Worm (Caenorhabditis elegans) whole organism, young adult: ENCODE results near the gene fce-2.

ENCODE experiments used
- C17E4.6 ChIP-seq: fragments of 200-800 bp; sonication (Bioruptor generic); IDR thresholded peaks from 2 replicates; pipeline ENCODE4 v1.3.6; 2022; ENCODE audit warnings: missing genetic modification reagents, missing genetic modification characterization, missing compliant biosample characterization
- F10E7.11 ChIP-seq: sonication (generic microtip); optimal IDR thresholded peaks from 2 replicates; lab custom pipeline; 2017; ENCODE audit warnings: mild to moderate bottlenecking, missing genetic modification characterization, moderate library complexity, missing compliant biosample characterization
- F55B11.4 ChIP-seq: sonication (generic microtip); optimal IDR thresholded peaks from 2 replicates; lab custom pipeline; 2016; ENCODE audit warnings: missing compliant biosample characterization, missing genetic modification characterization, borderline replicate concordance; ENCODE audit not compliant: insufficient read depth
- F57C9.4 ChIP-seq: sonication (generic microtip); optimal IDR thresholded peaks from 2 replicates; lab custom pipeline; 2017; ENCODE audit warnings: mild to moderate bottlenecking, missing genetic modification characterization, missing compliant biosample characterization
- Y53F4B.3 ChIP-seq: fragments of 200-800 bp; sonication (Bioruptor generic); IDR thresholded peaks from 2 replicates; pipeline ENCODE4 v1.3.6; 2022; ENCODE audit warnings: missing genetic modification reagents, missing genetic modification characterization, missing compliant biosample characterization
- Y79H2A.3 ChIP-seq: fragments of 200-800 bp; sonication (Bioruptor generic); conservative IDR thresholded peaks from 2 replicates; pipeline ENCODE4 v1.3.6; 2022; ENCODE audit warnings: missing genetic modification reagents, missing genetic modification characterization, missing compliant biosample characterization
- akir-1 ChIP-seq: fragments of 200-800 bp; sonication (Bioruptor generic); optimal IDR thresholded peaks from 2 replicates; lab custom pipeline; 2018; ENCODE audit warnings: mild to moderate bottlenecking, missing genetic modification characterization, moderate library complexity, missing compliant biosample characterization
- attf-3 ChIP-seq: fragments of 200-800 bp; sonication (Bioruptor generic); conservative IDR thresholded peaks from 2 replicates; pipeline ENCODE4 v1.3.6; 2022; ENCODE audit warnings: missing genetic modification reagents, missing genetic modification characterization, missing compliant biosample characterization
- attf-6 ChIP-seq: fragments of 200-800 bp; sonication (Bioruptor generic); IDR thresholded peaks from 2 replicates; pipeline ENCODE4 v1.3.6; 2022; ENCODE audit warnings: missing genetic modification reagents, missing genetic modification characterization, missing compliant biosample characterization
- bed-1 ChIP-seq: fragments of 200-800 bp; sonication (Bioruptor generic); IDR thresholded peaks from 2 replicates; pipeline ENCODE4 v1.3.6; 2022; ENCODE audit warnings: missing genetic modification reagents, missing genetic modification characterization, missing compliant biosample characterization
- ccch-3 ChIP-seq: fragments of 200-800 bp; sonication (Bioruptor generic); optimal IDR thresholded peaks from 2 replicates; lab custom pipeline; 2018; ENCODE audit warnings: mild to moderate bottlenecking, missing genetic modification characterization, missing compliant biosample characterization
- cebp-1 ChIP-seq, 2 experiments: fragments of 200-800 bp in 1 of 2; sonication (Bioruptor generic) in 1 of 2; sonication (generic microtip) in 1 of 2; IDR thresholded peaks in 1 of 2; optimal IDR thresholded peaks in 1 of 2; 2 replicates each; pipeline versions ENCODE4 v1.3.6 to Lab custom; 2017 to 2022; ENCODE audit warnings: missing compliant biosample characterization in 2 of 2, missing genetic modification characterization in 2 of 2, mild to moderate bottlenecking in 1 of 2, missing genetic modification reagents in 1 of 2, moderate library complexity in 1 of 2
- ceh-27 ChIP-seq: fragments of 200-800 bp; sonication (Bioruptor generic); optimal IDR thresholded peaks from 2 replicates; lab custom pipeline; 2018; ENCODE audit warnings: mild to moderate bottlenecking, missing genetic modification characterization, moderate library complexity, missing compliant biosample characterization
- ceh-79 ChIP-seq: sonication (generic microtip); optimal IDR thresholded peaks from 2 replicates; lab custom pipeline; 2017; ENCODE audit warnings: mild to moderate bottlenecking, missing genetic modification characterization, missing compliant biosample characterization
- ceh-91 ChIP-seq: fragments of 200-800 bp; sonication (Bioruptor generic); IDR thresholded peaks from 2 replicates; pipeline ENCODE4 v1.3.6; 2022; ENCODE audit warnings: missing genetic modification reagents, missing genetic modification characterization, missing compliant biosample characterization
- dox-1 ChIP-seq: fragments of 200-800 bp; sonication (Bioruptor generic); IDR thresholded peaks from 2 replicates; pipeline ENCODE4 v1.3.6; 2022; ENCODE audit warnings: missing genetic modification reagents, missing genetic modification characterization, missing compliant biosample characterization
- dpff-1 ChIP-seq: sonication (generic microtip); optimal IDR thresholded peaks from 2 replicates; lab custom pipeline; 2017; ENCODE audit warnings: mild to moderate bottlenecking, missing genetic modification characterization, missing compliant biosample characterization
- egrh-3 ChIP-seq: fragments of 200-800 bp; sonication (Bioruptor generic); IDR thresholded peaks from 2 replicates; pipeline ENCODE4 v1.3.6; 2022; ENCODE audit warnings: missing genetic modification reagents, missing genetic modification characterization, missing compliant biosample characterization
- ets-4 ChIP-seq: fragments of 200-800 bp; sonication (Bioruptor generic); optimal IDR thresholded peaks from 2 replicates; lab custom pipeline; 2018; ENCODE audit warnings: mild to moderate bottlenecking, missing genetic modification characterization, missing compliant biosample characterization
- him-1 ChIP-seq: sonication (generic microtip); optimal IDR thresholded peaks from 2 replicates; lab custom pipeline; 2016; ENCODE audit warnings: missing genotype, missing genetic modification reagents, missing genetic modification characterization, missing compliant biosample characterization
- let-607 ChIP-seq, 2 experiments: fragments of 200-800 bp in 1 of 2; sonication (Bioruptor generic) in 1 of 2; sonication (generic microtip) in 1 of 2; optimal IDR thresholded peaks; 2 replicates each; lab custom pipeline; 2016 to 2018; ENCODE audit warnings: mild to moderate bottlenecking in 2 of 2, missing compliant biosample characterization in 2 of 2, missing genetic modification characterization in 2 of 2, moderate library complexity in 2 of 2, missing genotype in 1 of 2
- lin-40 ChIP-seq: sonication (generic microtip); optimal IDR thresholded peaks from 2 replicates; lab custom pipeline; 2016; ENCODE audit warnings: missing genetic modification characterization, mild to moderate bottlenecking, missing compliant biosample characterization, missing genotype, missing genetic modification reagents
- lin-54 ChIP-seq: fragments of 200-800 bp; sonication (Bioruptor generic); optimal IDR thresholded peaks from 2 replicates; lab custom pipeline; 2018; ENCODE audit warnings: mild to moderate bottlenecking, missing genetic modification characterization, missing compliant biosample characterization
- lsl-1 ChIP-seq: fragments of 200-800 bp; sonication (Bioruptor generic); optimal IDR thresholded peaks from 2 replicates; lab custom pipeline; 2018; ENCODE audit warnings: mild to moderate bottlenecking, missing genetic modification characterization, moderate library complexity, missing compliant biosample characterization
- lsy-27 ChIP-seq: sonication (generic microtip); optimal IDR thresholded peaks from 2 replicates; lab custom pipeline; 2017; ENCODE audit warnings: missing genetic modification characterization, mild to moderate bottlenecking, missing compliant biosample characterization, antibody characterized with exemption, missing genotype, borderline replicate concordance; ENCODE audit not compliant: insufficient read depth
- madf-3 ChIP-seq: fragments of 200-800 bp; sonication (Bioruptor generic); IDR thresholded peaks from 2 replicates; pipeline ENCODE4 v1.3.6; 2022; ENCODE audit warnings: missing genetic modification reagents, missing genetic modification characterization, missing compliant biosample characterization
- madf-6 ChIP-seq: fragments of 200-800 bp; sonication (Bioruptor generic); IDR thresholded peaks from 2 replicates; pipeline ENCODE4 v1.3.6; 2022; ENCODE audit warnings: missing genetic modification reagents, missing genetic modification characterization, missing compliant biosample characterization
- madf-8 ChIP-seq: fragments of 200-800 bp; sonication (Bioruptor generic); conservative IDR thresholded peaks from 2 replicates; pipeline ENCODE4 v1.3.6; 2022; ENCODE audit warnings: missing genetic modification reagents, missing genetic modification characterization, missing compliant biosample characterization
- mcd-1 ChIP-seq: fragments of 200-800 bp; sonication (Bioruptor generic); IDR thresholded peaks from 2 replicates; pipeline ENCODE4 v1.3.6; 2022; ENCODE audit warnings: missing genetic modification reagents, missing genetic modification characterization, missing compliant biosample characterization
- mxl-1 ChIP-seq: sonication (generic microtip); optimal IDR thresholded peaks from 2 replicates; lab custom pipeline; 2016; ENCODE audit warnings: missing genetic modification characterization, missing compliant biosample characterization
- nfyb-1 ChIP-seq: fragments of 200-800 bp; sonication (Bioruptor generic); IDR thresholded peaks from 2 replicates; pipeline ENCODE4 v1.3.6; 2022; ENCODE audit warnings: missing genetic modification reagents, missing genetic modification characterization, missing compliant biosample characterization
- nhr-120 ChIP-seq: fragments of 200-800 bp; sonication (Bioruptor generic); IDR thresholded peaks from 2 replicates; pipeline ENCODE4 v1.3.6; 2022; ENCODE audit warnings: missing genetic modification characterization, missing compliant biosample characterization
- nhr-179 ChIP-seq: sonication (generic microtip); optimal IDR thresholded peaks from 2 replicates; lab custom pipeline; 2016; ENCODE audit warnings: mild to moderate bottlenecking, missing genetic modification characterization, missing compliant biosample characterization
- nhr-27 ChIP-seq: fragments of 200-800 bp; sonication (Bioruptor generic); optimal IDR thresholded peaks from 2 replicates; lab custom pipeline; 2018; ENCODE audit warnings: mild to moderate bottlenecking, missing genetic modification characterization, moderate library complexity, missing compliant biosample characterization
- nhr-80 ChIP-seq: sonication (generic microtip); optimal IDR thresholded peaks from 2 replicates; lab custom pipeline; 2016; ENCODE audit warnings: missing genetic modification characterization, missing compliant biosample characterization
- rec-8 ChIP-seq, 2 experiments: sonication (generic microtip); optimal IDR thresholded peaks; 2 replicates each; lab custom pipeline; 2016; ENCODE audit warnings: mild to moderate bottlenecking in 2 of 2, missing genetic modification characterization in 2 of 2, missing genetic modification reagents in 2 of 2, missing genotype in 2 of 2, missing biosample characterization in 1 of 2, missing compliant biosample characterization in 1 of 2, moderate library complexity in 1 of 2
- rpc-1 ChIP-seq, 2 experiments: fragments of 150-350 bp in 1 of 2; sonication (generic microtip) in 1 of 2; optimal IDR thresholded peaks; 2 replicates each; lab custom pipeline; 2014 to 2018; ENCODE audit warnings: missing biosample characterization in 1 of 2, missing genetic modification characterization in 1 of 2, missing genetic modification reagents in 1 of 2, missing genotype in 1 of 2
- tbp1 ChIP-seq: fragments of 200-800 bp; sonication (Bioruptor generic); optimal IDR thresholded peaks from 2 replicates; lab custom pipeline; 2018; ENCODE audit warnings: mild to moderate bottlenecking, missing genetic modification characterization, missing compliant biosample characterization
- tbx-9 ChIP-seq: sonication (generic microtip); optimal IDR thresholded peaks from 2 replicates; lab custom pipeline; 2016; ENCODE audit warnings: borderline replicate concordance, missing genetic modification characterization, inconsistent platforms, missing compliant biosample characterization
- tlf-1 ChIP-seq: fragments of 200-800 bp; sonication (Bioruptor generic); optimal IDR thresholded peaks from 2 replicates; lab custom pipeline; 2018; ENCODE audit warnings: mild to moderate bottlenecking, missing genetic modification characterization, missing compliant biosample characterization
- unc-62 ChIP-seq: fragments of 150-350 bp; optimal IDR thresholded peaks from 2 replicates; lab custom pipeline; 2014; ENCODE audit warnings: missing biosample characterization, missing genetic modification reagents, missing genetic modification characterization
- zfh-2 ChIP-seq: fragments of 200-800 bp; sonication (Bioruptor generic); conservative IDR thresholded peaks from 2 replicates; pipeline ENCODE4 v1.3.6; 2022; ENCODE audit warnings: missing genetic modification reagents, missing genetic modification characterization, missing compliant biosample characterization
- zim-3 ChIP-seq: sonication (generic microtip); optimal IDR thresholded peaks from 2 replicates; lab custom pipeline; 2017; ENCODE audit warnings: mild to moderate bottlenecking, missing genetic modification characterization, moderate library complexity, missing compliant biosample characterization
- ztf-18 ChIP-seq: sonication (generic microtip); optimal IDR thresholded peaks from 2 replicates; lab custom pipeline; 2016; ENCODE audit warnings: missing genotype, mild to moderate bottlenecking, missing genetic modification characterization, missing compliant biosample characterization
- ztf-22 ChIP-seq: fragments of 200-800 bp; sonication (Bioruptor generic); optimal IDR thresholded peaks from 2 replicates; lab custom pipeline; 2018; ENCODE audit warnings: mild to moderate bottlenecking, missing genetic modification characterization, moderate library complexity, missing compliant biosample characterization
- ztf-6 ChIP-seq: fragments of 200-800 bp; sonication (Bioruptor generic); IDR thresholded peaks from 2 replicates; pipeline ENCODE4 v1.3.6; 2022; ENCODE audit warnings: missing genetic modification reagents, missing genetic modification characterization, missing compliant biosample characterization

Gene fce-2

DNA sequence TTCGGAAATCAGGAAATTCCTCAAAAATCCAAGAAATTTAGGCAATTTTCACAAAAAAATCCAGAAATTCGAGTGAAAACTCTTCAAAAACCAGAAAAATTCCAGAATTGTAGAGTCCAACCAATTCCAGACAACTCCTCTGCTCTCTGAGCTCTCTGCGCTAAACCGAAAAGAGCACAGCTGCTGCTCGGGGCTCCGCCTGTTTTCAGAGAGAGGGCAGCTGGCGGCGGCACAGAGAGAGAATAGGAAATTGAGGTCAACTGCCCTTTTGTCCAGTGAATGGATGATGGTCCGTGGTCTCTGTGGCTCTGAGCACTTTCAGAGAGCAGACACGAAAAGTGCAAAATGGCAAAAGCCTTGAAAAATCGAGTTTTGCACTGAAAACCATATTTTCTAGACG, 16.1 kb upstream of the fce-2 start:
- no peak for TF ChIP-seq bed-1 (GFP tag; lab: Robert Waterston, UW)
- no peak for TF ChIP-seq cebp-1 (GFP tag; IDR thresholded peaks at IDR 0.05; lab: Robert Waterston, UW)
- no peak for TF ChIP-seq cebp-1 (tag; optimal IDR thresholded peaks at IDR 0.05; lab: Kevin White, UChicago)
- TF ChIP-seq madf-6: no peak
- TF ChIP-seq lin-40 (tag; lab: Kevin White, UChicago): no peak
- TF ChIP-seq madf-8: no peak
- no peak for TF ChIP-seq mxl-1 (tag; lab: Kevin White, UChicago)
- TF ChIP-seq mcd-1: no peak
- TF ChIP-seq lsl-1: no peak
- TF ChIP-seq ets-4 (GFP tag; lab: Kevin White, UChicago): no peak
- TF ChIP-seq nhr-179: no peak
- no peak for TF ChIP-seq Y79H2A.3 (GFP tag; lab: Robert Waterston, UW)
- no peak for TF ChIP-seq ztf-22 (GFP tag; lab: Kevin White, UChicago)
- TF ChIP-seq egrh-3 (GFP tag; lab: Robert Waterston, UW): no peak
- TF ChIP-seq F55B11.4 (tag; lab: Kevin White, UChicago): no peak
- no peak for TF ChIP-seq Y53F4B.3 (GFP tag; lab: Robert Waterston, UW)
- TF ChIP-seq dox-1 (GFP tag; lab: Robert Waterston, UW): no peak
- TF ChIP-seq F57C9.4 (tag; lab: Kevin White, UChicago): no peak
- TF ChIP-seq, all 124 proteins: peak for 0

DNA sequence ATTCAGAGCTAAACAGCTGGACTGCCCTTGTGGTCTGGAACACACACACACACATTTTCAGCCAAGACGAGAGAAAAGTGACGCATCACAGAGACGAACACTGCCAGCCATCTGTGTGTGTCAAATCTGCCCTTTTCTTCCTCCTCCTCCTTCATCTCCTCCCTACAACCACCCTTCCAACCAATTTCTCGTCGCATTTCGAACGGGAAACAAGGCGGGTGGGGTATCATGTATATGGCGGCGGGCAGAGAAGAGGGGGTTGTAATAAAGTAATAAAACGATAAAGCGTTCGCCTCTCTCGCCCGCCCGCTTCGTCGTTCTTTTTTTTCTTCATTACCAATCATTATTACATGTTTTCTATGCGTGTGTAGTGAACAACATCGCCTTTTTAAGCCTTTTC, 14.8 kb upstream of the fce-2 start:
- no peak for TF ChIP-seq F57C9.4 (tag; lab: Kevin White, UChicago)
- TF ChIP-seq ztf-18 (tag; lab: Kevin White, UChicago): no peak
- TF ChIP-seq tlf-1: no peak
- no peak for TF ChIP-seq ceh-91 (GFP tag; lab: Robert Waterston, UW)
- no peak for TF ChIP-seq unc-62 (GFP tag; lab: Kevin White, UChicago)
- TF ChIP-seq ccch-3 (GFP tag; lab: Kevin White, UChicago): no peak
- TF ChIP-seq zim-3: no peak
- no peak for TF ChIP-seq F10E7.11 (tag; lab: Kevin White, UChicago)
- TF ChIP-seq zfh-2 (GFP tag; lab: Robert Waterston, UW): peak; percentile 68
- TF ChIP-seq cebp-1 (GFP tag; IDR thresholded peaks at IDR 0.05; lab: Robert Waterston, UW): no peak
- TF ChIP-seq cebp-1 (tag; optimal IDR thresholded peaks at IDR 0.05; lab: Kevin White, UChicago): peak; percentile 31
- no peak for TF ChIP-seq madf-3 (GFP tag; lab: Robert Waterston, UW)
- no peak for TF ChIP-seq nhr-80 (tag; lab: Kevin White, UChicago)
- TF ChIP-seq nhr-120: no peak
- no peak for TF ChIP-seq nfyb-1 (GFP tag; lab: Robert Waterston, UW)
- TF ChIP-seq nhr-27 (tag; lab: Kevin White, UChicago): no peak
- peak; percentile 7 for TF ChIP-seq ets-4 (GFP tag; lab: Kevin White, UChicago)
- no peak for TF ChIP-seq attf-6 (GFP tag; lab: Robert Waterston, UW)
- peak; percentile 38; the same call in 1 of the 2 replicates for TF ChIP-seq dox-1 (GFP tag; lab: Robert Waterston, UW)
- no peak for TF ChIP-seq rec-8 (tag; optimal IDR thresholded peaks at IDR 0.05; lab: Kevin White, UChicago)
- TF ChIP-seq attf-3 (GFP tag; lab: Robert Waterston, UW): no peak
- no peak for TF ChIP-seq C17E4.6 (GFP tag; lab: Robert Waterston, UW)
- TF ChIP-seq let-607 (tag; optimal IDR thresholded peaks at IDR 0.05; lab: Kevin White, UChicago): no peak
- TF ChIP-seq lin-54 (GFP tag; lab: Kevin White, UChicago): no peak
- TF ChIP-seq tbp1 (GFP tag; lab: Kevin White, UChicago): no peak
- no peak for TF ChIP-seq him-1
- TF ChIP-seq akir-1 (GFP tag; lab: Kevin White, UChicago): no peak
- TF ChIP-seq tbx-9: no peak
- TF ChIP-seq nhr-179: no peak
- no peak for TF ChIP-seq ztf-6 (GFP tag; lab: Robert Waterston, UW)
- no peak for TF ChIP-seq ceh-79
- peak; percentile 19 for TF ChIP-seq ceh-27
- no peak for TF ChIP-seq rpc-1 (optimal IDR thresholded peaks at IDR 0.05; lab: Kevin White, UChicago)
- no peak for TF ChIP-seq rpc-1 (tag; optimal IDR thresholded peaks at IDR 0.05; lab: Kevin White, UChicago)
- no peak for TF ChIP-seq bed-1 (GFP tag; lab: Robert Waterston, UW)
- TF ChIP-seq lsy-27 (tag; lab: Kevin White, UChicago): no peak
- TF ChIP-seq dpff-1 (tag; lab: Kevin White, UChicago): no peak
